Worm (Caenorhabditis elegans): ENCODE measurements around the gene tni-1.

DNA sequence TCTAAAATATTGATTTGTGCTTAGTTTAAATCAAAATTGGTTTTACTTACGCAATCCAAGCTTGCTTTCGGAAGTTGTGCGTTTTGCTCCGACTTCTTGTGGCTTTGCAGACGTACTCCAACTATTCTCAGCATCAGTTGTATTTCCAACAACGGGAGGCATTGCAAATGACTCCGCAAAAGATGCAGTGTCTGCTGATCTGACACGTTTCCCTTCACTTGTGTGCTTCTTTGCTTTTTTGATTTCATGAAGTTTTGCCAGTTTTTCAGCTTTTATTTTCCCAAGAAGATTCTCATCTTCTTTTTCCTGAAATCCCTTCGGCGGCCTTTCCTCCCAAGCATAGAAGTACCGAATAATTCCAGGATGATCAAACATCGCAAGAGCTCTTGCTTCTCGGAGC, 34.4 kb upstream of the tni-1 start:
- TF ChIP-seq nhr-77 (tag; optimal IDR thresholded peaks at IDR 0.05) (no peak), lin-13 (GFP tag; optimal IDR thresholded peaks at IDR 0.05) (no peak), nhr-25 (tag; optimal IDR thresholded peaks at IDR 0.05) (no peak), ztf-11 (tag; optimal IDR thresholded peaks at IDR 0.05) (no peak), snpc-4 (tag; optimal IDR thresholded peaks at IDR 0.05) (no peak), elt-1 (tag; optimal IDR thresholded peaks at IDR 0.05) (no peak), ztf-4 (tag; optimal IDR thresholded peaks at IDR 0.05) (no peak)
